Worm (Caenorhabditis elegans): ENCODE measurements around the gene aex-4.

ce11 chrX:3728970-3729369, at the start of gene aex-4:
- TF ChIP-seq ceh-16 (tag; optimal IDR thresholded peaks at IDR 0.05) (no peak), mdl-1 (tag; optimal IDR thresholded peaks at IDR 0.05) (no peak), nhr-76 (tag; optimal IDR thresholded peaks at IDR 0.05) (no peak), elt-1 (tag; optimal IDR thresholded peaks at IDR 0.05) (no peak), unc-62 (GFP tag; optimal IDR thresholded peaks at IDR 0.05) (no peak), nhr-28 (tag; optimal IDR thresholded peaks at IDR 0.05) (no peak), lin-39 (tag; optimal IDR thresholded peaks at IDR 0.05) (no peak), nfya-1 (tag; optimal IDR thresholded peaks at IDR 0.05; ENCODE audit: insufficient read depth) (no peak), nhr-12 (tag; optimal IDR thresholded peaks at IDR 0.05) (no peak)

Measured in whole organism, L3 larva.